Worm (Caenorhabditis elegans): ENCODE measurements around the gene F40B5.2.
"Not testable (repeated sequence)": the region's sequence is repeated elsewhere in the genome, so short reads cannot be mapped to it uniquely, and the experiment has no call there.

F40B5.2 gene

ce11 chrX:8367553-8367952, at the start of gene F40B5.2:
TSS of gene F40B5.2 (plus strand) at chrX:8367853.
- TF ChIP-seq unc-62 (GFP tag; optimal IDR thresholded peaks at IDR 0.05) = no peak

- TF ChIP-seq unc-62 (GFP tag; optimal IDR thresholded peaks at IDR 0.05) = no peak
These were observed 48.7 kb upstream of the F40B5.2 start, which contains the start of gene srh-11 for ce11 chrX:8318950-8319349. TSS of gene srh-11 (minus strand) at chrX:8319050.

- no peak for TF ChIP-seq unc-62 (GFP tag; optimal IDR thresholded peaks at IDR 0.05)
These were observed 46.8 kb upstream of the F40B5.2 start, which contains the start of gene pqn-57 for ce11 chrX:8320889-8321288. TSS of gene pqn-57 (minus strand) at chrX:8320989.

- not testable (repeated sequence) for TF ChIP-seq unc-62 (GFP tag; optimal IDR thresholded peaks at IDR 0.05)
These were observed 45.8 kb upstream of the F40B5.2 start, which contains the start of gene abu-9 for ce11 chrX:8321811-8322210. TSS of gene abu-9 (plus strand) at chrX:8322111.

ce11 chrX:8323371-8323770, 44.3 kb upstream of the F40B5.2 start, which contains the start of gene R09F10.1:
TSS of gene R09F10.1 (plus strand) at chrX:8323592.
- no peak for TF ChIP-seq unc-62 (GFP tag; optimal IDR thresholded peaks at IDR 0.05)

ce11 chrX:8326394-8326793, 41.3 kb upstream of the F40B5.2 start, which contains the start of gene R09F10.8:
TSS of gene R09F10.8 (minus strand) at chrX:8326451.
- TF ChIP-seq unc-62 (GFP tag; optimal IDR thresholded peaks at IDR 0.05) = no peak

ce11 chrX:8327800-8328199, 39.9 kb upstream of the F40B5.2 start, which contains the start of gene F55E10.4:
TSS of gene F55E10.4 (minus strand) at chrX:8327900.
- TF ChIP-seq unc-62 (GFP tag; optimal IDR thresholded peaks at IDR 0.05) = no peak

ce11 chrX:8340393-8340792, 27.3 kb upstream of the F40B5.2 start, which contains the start of gene F55E10.2:
TSS of gene F55E10.2 (plus strand) at chrX:8340693.
- TF ChIP-seq unc-62 (GFP tag; optimal IDR thresholded peaks at IDR 0.05) = no peak

ce11 chrX:8341675-8342074, 26.0 kb upstream of the F40B5.2 start, which contains the start of gene F55E10.1:
TSS of gene F55E10.1 (plus strand) at chrX:8341975.
- TF ChIP-seq unc-62 (GFP tag; optimal IDR thresholded peaks at IDR 0.05) = no peak

ce11 chrX:8346248-8346647, 21.4 kb upstream of the F40B5.2 start, which contains the start of gene drd-5:
TSS of gene drd-5 (minus strand) at chrX:8346348.
- no peak for TF ChIP-seq unc-62 (GFP tag; optimal IDR thresholded peaks at IDR 0.05)

- TF ChIP-seq unc-62 (GFP tag; optimal IDR thresholded peaks at IDR 0.05) = no peak
These were observed 16.7 kb upstream of the F40B5.2 start, which contains the start of gene npr-28 for ce11 chrX:8350984-8351383. TSS of gene npr-28 (minus strand) at chrX:8351084.

ce11 chrX:8354284-8354784, 13.3 kb upstream of the F40B5.2 start:
- TF ChIP-seq unc-62 (GFP tag; optimal IDR thresholded peaks at IDR 0.05) = no peak

ce11 chrX:8355350-8355749, 12.3 kb upstream of the F40B5.2 start:
- TF ChIP-seq unc-62 (GFP tag; optimal IDR thresholded peaks at IDR 0.05) = no peak

ce11 chrX:8356305-8356704, 11.3 kb upstream of the F40B5.2 start:
- TF ChIP-seq unc-62 (GFP tag; optimal IDR thresholded peaks at IDR 0.05) = no peak

ce11 chrX:8362379-8362778, 5.3 kb upstream of the F40B5.2 start:
- TF ChIP-seq unc-62 (GFP tag; optimal IDR thresholded peaks at IDR 0.05) = no peak

- TF ChIP-seq unc-62 (GFP tag; optimal IDR thresholded peaks at IDR 0.05) = no peak
These were observed 557 bp downstream of the F40B5.2 start for ce11 chrX:8368210-8368609.

- no peak for TF ChIP-seq unc-62 (GFP tag; optimal IDR thresholded peaks at IDR 0.05)
These were observed 4.3 kb downstream of the F40B5.2 start, which contains the start of gene nep-15 for ce11 chrX:8371906-8372305. TSS of gene nep-15 (plus strand) at chrX:8372206.
